Worm (Caenorhabditis elegans) whole organism, young adult: ENCODE data around the gene Y32B12C.1.

Experiments used
- B0261.1 ChIP-seq: sonication (generic microtip); optimal IDR thresholded peaks from 2 replicates; lab custom pipeline; 2016; ENCODE audit warnings: mild to moderate bottlenecking, missing genetic modification characterization, moderate library complexity, missing compliant biosample characterization
- B0336.3 ChIP-seq: fragments of 200-800 bp; sonication (Bioruptor generic); IDR thresholded peaks from 2 replicates; pipeline ENCODE4 v1.3.6; 2022; ENCODE audit warnings: missing genetic modification characterization, missing compliant biosample characterization
- D2030.7 ChIP-seq: fragments of 200-800 bp; sonication (Bioruptor generic); IDR thresholded peaks from 2 replicates; pipeline ENCODE4 v1.3.6; 2022; ENCODE audit warnings: missing genetic modification reagents, missing genetic modification characterization, missing compliant biosample characterization
- F37B4.10 ChIP-seq: fragments of 200-800 bp; sonication (Bioruptor generic); IDR thresholded peaks from 2 replicates; pipeline ENCODE4 v1.3.6; 2022; ENCODE audit warnings: missing genetic modification characterization, missing compliant biosample characterization
- F49E8.2 ChIP-seq: sonication (generic microtip); optimal IDR thresholded peaks from 3 replicates; lab custom pipeline; 2017; ENCODE audit warnings: missing genetic modification characterization, mild to moderate bottlenecking, missing compliant biosample characterization, antibody characterized with exemption, moderate library complexity; ENCODE audit not compliant: insufficient read depth
- F55B11.4 ChIP-seq: sonication (generic microtip); optimal IDR thresholded peaks from 2 replicates; lab custom pipeline; 2016; ENCODE audit warnings: missing compliant biosample characterization, missing genetic modification characterization, borderline replicate concordance; ENCODE audit not compliant: insufficient read depth
- K12H6.12 ChIP-seq: fragments of 200-800 bp; sonication (Bioruptor generic); optimal IDR thresholded peaks from 2 replicates; lab custom pipeline; 2018; ENCODE audit warnings: mild to moderate bottlenecking, missing genetic modification characterization, missing compliant biosample characterization
- T26A5.8 ChIP-seq: sonication (generic microtip); optimal IDR thresholded peaks from 2 replicates; lab custom pipeline; 2016; ENCODE audit warnings: missing genetic modification characterization, missing compliant biosample characterization
- Y56A3A.18 ChIP-seq: fragments of 200-800 bp; sonication (Bioruptor generic); IDR thresholded peaks from 2 replicates; pipeline ENCODE4 v1.3.6; 2022; ENCODE audit warnings: missing genetic modification reagents, missing genetic modification characterization, missing compliant biosample characterization
- Y95B8A.8 ChIP-seq: fragments of 200-800 bp; sonication (Bioruptor generic); IDR thresholded peaks from 2 replicates; pipeline ENCODE4 v1.3.6; 2022; ENCODE audit warnings: missing genetic modification reagents, missing genetic modification characterization, missing compliant biosample characterization
- aptf-2 ChIP-seq: fragments of 200-800 bp; sonication (Bioruptor generic); conservative IDR thresholded peaks from 2 replicates; pipeline ENCODE4 v1.3.6; 2022; ENCODE audit warnings: missing genetic modification reagents, missing genetic modification characterization, missing compliant biosample characterization
- atf-7 ChIP-seq: sonication (generic microtip); optimal IDR thresholded peaks from 2 replicates; lab custom pipeline; 2017; ENCODE audit warnings: mild to moderate bottlenecking, missing genetic modification characterization, missing compliant biosample characterization
- athp-1 ChIP-seq: sonication (generic microtip); optimal IDR thresholded peaks from 2 replicates; lab custom pipeline; 2017; ENCODE audit warnings: mild to moderate bottlenecking, missing genetic modification characterization, missing compliant biosample characterization
- bed-1 ChIP-seq: fragments of 200-800 bp; sonication (Bioruptor generic); IDR thresholded peaks from 2 replicates; pipeline ENCODE4 v1.3.6; 2022; ENCODE audit warnings: missing genetic modification reagents, missing genetic modification characterization, missing compliant biosample characterization
- dox-1 ChIP-seq: fragments of 200-800 bp; sonication (Bioruptor generic); IDR thresholded peaks from 2 replicates; pipeline ENCODE4 v1.3.6; 2022; ENCODE audit warnings: missing genetic modification reagents, missing genetic modification characterization, missing compliant biosample characterization
- fkh-3 ChIP-seq: sonication (generic microtip); optimal IDR thresholded peaks from 2 replicates; lab custom pipeline; 2016; ENCODE audit warnings: mild to moderate bottlenecking, missing genetic modification characterization, missing compliant biosample characterization
- him-1 ChIP-seq: sonication (generic microtip); optimal IDR thresholded peaks from 2 replicates; lab custom pipeline; 2016; ENCODE audit warnings: missing genotype, missing genetic modification reagents, missing genetic modification characterization, missing compliant biosample characterization
- hlh-12 ChIP-seq: sonication (generic microtip); optimal IDR thresholded peaks from 2 replicates; lab custom pipeline; 2016; ENCODE audit warnings: missing genetic modification characterization, missing compliant biosample characterization
- hmg-1.2 ChIP-seq: fragments of 200-800 bp; sonication (Bioruptor generic); IDR thresholded peaks from 2 replicates; pipeline ENCODE4 v1.3.6; 2022; ENCODE audit warnings: missing genetic modification reagents, missing genetic modification characterization, missing compliant biosample characterization
- hrde-1 ChIP-seq: sonication (generic microtip); optimal IDR thresholded peaks from 2 replicates; lab custom pipeline; 2016; ENCODE audit warnings: missing genetic modification characterization, mild to moderate bottlenecking, missing compliant biosample characterization, moderate library complexity, missing genotype, missing genetic modification reagents, borderline replicate concordance
- hsf-1 ChIP-seq: fragments of 200-800 bp; sonication (Bioruptor generic); IDR thresholded peaks from 2 replicates; pipeline ENCODE4 v1.3.6; 2022; ENCODE audit warnings: missing genetic modification reagents, missing genetic modification characterization, missing compliant biosample characterization
- let-607 ChIP-seq, 2 experiments: fragments of 200-800 bp in 1 of 2; sonication (Bioruptor generic) in 1 of 2; sonication (generic microtip) in 1 of 2; optimal IDR thresholded peaks; 2 replicates each; lab custom pipeline; 2016 to 2018; ENCODE audit warnings: mild to moderate bottlenecking in 2 of 2, missing compliant biosample characterization in 2 of 2, missing genetic modification characterization in 2 of 2, moderate library complexity in 2 of 2, missing genotype in 1 of 2
- lin-40 ChIP-seq: sonication (generic microtip); optimal IDR thresholded peaks from 2 replicates; lab custom pipeline; 2016; ENCODE audit warnings: missing genetic modification characterization, mild to moderate bottlenecking, missing compliant biosample characterization, missing genotype, missing genetic modification reagents
- lin-54 ChIP-seq: fragments of 200-800 bp; sonication (Bioruptor generic); optimal IDR thresholded peaks from 2 replicates; lab custom pipeline; 2018; ENCODE audit warnings: mild to moderate bottlenecking, missing genetic modification characterization, missing compliant biosample characterization
- madf-10 ChIP-seq: sonication (generic microtip); optimal IDR thresholded peaks from 2 replicates; lab custom pipeline; 2016; ENCODE audit warnings: mild to moderate bottlenecking, missing genetic modification characterization, missing compliant biosample characterization
- madf-6 ChIP-seq: fragments of 200-800 bp; sonication (Bioruptor generic); IDR thresholded peaks from 2 replicates; pipeline ENCODE4 v1.3.6; 2022; ENCODE audit warnings: missing genetic modification reagents, missing genetic modification characterization, missing compliant biosample characterization
- nfyb-1 ChIP-seq: fragments of 200-800 bp; sonication (Bioruptor generic); IDR thresholded peaks from 2 replicates; pipeline ENCODE4 v1.3.6; 2022; ENCODE audit warnings: missing genetic modification reagents, missing genetic modification characterization, missing compliant biosample characterization
- nhr-179 ChIP-seq: sonication (generic microtip); optimal IDR thresholded peaks from 2 replicates; lab custom pipeline; 2016; ENCODE audit warnings: mild to moderate bottlenecking, missing genetic modification characterization, missing compliant biosample characterization
- nhr-80 ChIP-seq: sonication (generic microtip); optimal IDR thresholded peaks from 2 replicates; lab custom pipeline; 2016; ENCODE audit warnings: missing genetic modification characterization, missing compliant biosample characterization
- pbrm-1 ChIP-seq: fragments of 200-800 bp; sonication (Bioruptor generic); IDR thresholded peaks from 2 replicates; pipeline ENCODE4 v1.3.6; 2022; ENCODE audit warnings: missing genetic modification reagents, missing genetic modification characterization, missing compliant biosample characterization
- rec-8 ChIP-seq, 2 experiments: sonication (generic microtip); optimal IDR thresholded peaks; 2 replicates each; lab custom pipeline; 2016; ENCODE audit warnings: mild to moderate bottlenecking in 2 of 2, missing genetic modification characterization in 2 of 2, missing genetic modification reagents in 2 of 2, missing genotype in 2 of 2, missing biosample characterization in 1 of 2, missing compliant biosample characterization in 1 of 2, moderate library complexity in 1 of 2
- rpc-1 ChIP-seq, 2 experiments: fragments of 150-350 bp in 1 of 2; sonication (generic microtip) in 1 of 2; optimal IDR thresholded peaks; 2 replicates each; lab custom pipeline; 2014 to 2018; ENCODE audit warnings: missing biosample characterization in 1 of 2, missing genetic modification characterization in 1 of 2, missing genetic modification reagents in 1 of 2, missing genotype in 1 of 2
- snpc-4 ChIP-seq, 5 experiments: fragments of 150-350 bp in 1 of 5; sonication (generic microtip) in 4 of 5; optimal IDR thresholded peaks; 2 replicates each; lab custom pipeline; 2014 to 2018; ENCODE audit warnings: missing genetic modification characterization in 5 of 5, missing biosample characterization in 3 of 5, antibody characterized with exemption in 2 of 5, mild to moderate bottlenecking in 2 of 5, missing compliant biosample characterization in 2 of 5, missing genotype in 2 of 5, moderate library complexity in 2 of 5, missing genetic modification reagents in 1 of 5
- somi-1 ChIP-seq: fragments of 200-800 bp; sonication (Bioruptor generic); optimal IDR thresholded peaks from 2 replicates; lab custom pipeline; 2018; ENCODE audit warnings: mild to moderate bottlenecking, missing genetic modification characterization, missing compliant biosample characterization
- tbp1 ChIP-seq: fragments of 200-800 bp; sonication (Bioruptor generic); optimal IDR thresholded peaks from 2 replicates; lab custom pipeline; 2018; ENCODE audit warnings: mild to moderate bottlenecking, missing genetic modification characterization, missing compliant biosample characterization
- tlf-1 ChIP-seq: fragments of 200-800 bp; sonication (Bioruptor generic); optimal IDR thresholded peaks from 2 replicates; lab custom pipeline; 2018; ENCODE audit warnings: mild to moderate bottlenecking, missing genetic modification characterization, missing compliant biosample characterization
- unc-62 ChIP-seq: fragments of 150-350 bp; optimal IDR thresholded peaks from 2 replicates; lab custom pipeline; 2014; ENCODE audit warnings: missing biosample characterization, missing genetic modification reagents, missing genetic modification characterization
- ztf-18 ChIP-seq: sonication (generic microtip); optimal IDR thresholded peaks from 2 replicates; lab custom pipeline; 2016; ENCODE audit warnings: missing genotype, mild to moderate bottlenecking, missing genetic modification characterization, missing compliant biosample characterization

The Y32B12C.1 gene

DNA sequence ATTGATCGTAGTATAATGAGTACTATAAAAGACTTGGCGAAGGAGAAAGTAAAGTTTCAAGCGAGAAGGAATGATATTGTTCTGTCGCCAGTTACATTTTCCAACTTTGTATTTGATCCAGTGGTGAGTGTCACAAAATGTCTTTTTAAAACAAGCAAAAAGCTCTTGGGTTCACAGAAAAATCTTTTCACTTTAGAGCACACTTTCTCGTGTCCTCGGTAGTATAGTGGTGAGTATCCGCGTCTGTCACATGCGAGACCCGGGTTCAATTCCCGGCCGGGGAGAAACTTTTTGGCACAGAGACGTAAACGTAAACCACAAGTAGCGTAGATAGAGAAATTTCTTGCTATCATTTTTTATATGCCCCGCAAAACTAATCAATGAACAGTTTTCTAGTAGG is 34.0 kb downstream of the Y32B12C.1 start (continued):
- TF ChIP-seq B0261.1 (tag; lab: Kevin White, UChicago) (peak; percentile 79), B0336.3 (GFP tag; lab: Robert Waterston, UW) (no peak), hrde-1 (tag; lab: Kevin White, UChicago) (peak; percentile 22), F37B4.10 (GFP tag; lab: Robert Waterston, UW) (no peak), nfyb-1 (GFP tag; lab: Robert Waterston, UW) (peak; percentile 70), Y56A3A.18 (GFP tag; lab: Robert Waterston, UW) (0 out of 2 replicates have a peak, but pooled peaks have one; percentile 53), madf-10 (tag; lab: Kevin White, UChicago) (peak; percentile 8), K12H6.12 (no peak), somi-1 (GFP tag; lab: Kevin White, UChicago) (no peak), Y95B8A.8 (GFP tag; lab: Robert Waterston, UW) (no peak), rec-8 (tag; optimal IDR thresholded peaks at IDR 0.05; lab: Kevin White, UChicago) (peak in 1 of 2 experiments; percentile 31), F55B11.4 (no peak), D2030.7 (GFP tag; lab: Robert Waterston, UW) (peak; percentile 37; the same call in 1 of the 2 replicates), lin-54 (GFP tag; lab: Kevin White, UChicago) (peak; percentile 16), tbp1 (GFP tag; lab: Kevin White, UChicago) (peak; percentile 89), fkh-3 (tag; lab: Kevin White, UChicago) (no peak), nhr-80 (peak; percentile 5), tlf-1 (no peak), hsf-1 (GFP tag; lab: Robert Waterston, UW) (0 out of 2 replicates have a peak, but pooled peaks have one; percentile 42), rpc-1 (optimal IDR thresholded peaks at IDR 0.05; lab: Kevin White, UChicago) (peak; percentile 70), rpc-1 (tag; optimal IDR thresholded peaks at IDR 0.05; lab: Kevin White, UChicago) (peak; percentile 85), hlh-12 (tag; lab: Kevin White, UChicago) (no peak), athp-1 (peak; percentile 7), unc-62 (GFP tag; lab: Kevin White, UChicago) (no peak), dox-1 (GFP tag; lab: Robert Waterston, UW) (peak; percentile 72), T26A5.8 (tag; lab: Kevin White, UChicago) (no peak), aptf-2 (no peak), pbrm-1 (GFP tag; lab: Robert Waterston, UW) (0 out of 2 replicates have a peak, but pooled peaks have one; percentile 53), madf-6 (peak; percentile 45; the same call in 1 of the 2 replicates), hmg-1.2 (GFP tag; lab: Robert Waterston, UW) (peak; percentile 59), F49E8.2 (tag; lab: Kevin White, UChicago) (peak; percentile 10), bed-1 (GFP tag; lab: Robert Waterston, UW) (no peak), let-607 (tag; optimal IDR thresholded peaks at IDR 0.05; lab: Kevin White, UChicago) (no peak), ztf-18 (tag; lab: Kevin White, UChicago) (peak; percentile 46), snpc-4 (GFP tag; optimal IDR thresholded peaks at IDR 0.05; lab: Kevin White, UChicago) (peak; percentile 63), snpc-4 (tag; optimal IDR thresholded peaks at IDR 0.05; lab: Kevin White, UChicago) (peak in 2 of 4 experiments; percentile 18 to 83), him-1 (tag; lab: Kevin White, UChicago) (peak; percentile 71)

DNA sequence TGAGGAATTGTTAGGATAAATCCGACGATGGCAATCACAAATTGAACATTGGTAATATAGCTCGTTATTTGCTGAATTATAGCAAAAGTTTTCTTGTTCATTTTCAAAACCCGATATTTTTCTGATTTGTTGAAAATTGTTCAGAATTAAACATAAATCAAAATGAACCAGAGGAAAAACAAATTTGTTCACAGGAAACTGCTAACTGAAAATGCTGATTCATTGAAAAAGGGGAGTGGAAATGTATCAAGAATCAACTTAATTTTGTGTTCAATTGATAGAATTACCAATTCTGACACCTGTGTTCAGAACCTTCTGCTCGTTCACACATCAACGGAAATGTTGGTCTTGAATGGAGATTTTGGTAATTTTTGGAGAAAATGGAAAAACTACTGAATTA is 37.1 kb downstream of the Y32B12C.1 start, which contains the start of gene srw-77:
srw-77 (minus strand) TSS at position 101 of the 400 bp plus-strand sequence.
- TF ChIP-seq somi-1 (GFP tag; lab: Kevin White, UChicago) (no peak), atf-7 (tag; lab: Kevin White, UChicago) (no peak), lin-40 (tag; lab: Kevin White, UChicago) (no peak), nhr-179 (tag; lab: Kevin White, UChicago) (no peak)
